Fruit fly (Drosophila melanogaster) whole organism, embryonic: ENCODE measurements around the gene CG6168.

Experiments used
- Abd-B ChIP-seq: fragments of 200-800 bp; sonication (Bioruptor generic); optimal IDR thresholded peaks from 2 replicates; lab custom pipeline; 2018; ENCODE audit warnings: missing biosample characterization, mild to moderate bottlenecking, missing genetic modification characterization, moderate library complexity
- B-H1 ChIP-seq: fragments of 200-800 bp; sonication (Bioruptor generic); IDR thresholded peaks from 3 replicates; pipeline ENCODE4 v1.3.6; 2022; ENCODE audit warnings: missing biosample characterization, missing genetic modification characterization
- Bteb2 ChIP-seq: fragments of 200-800 bp; sonication (Bioruptor generic); optimal IDR thresholded peaks from 2 replicates; lab custom pipeline; 2016; ENCODE audit warnings: missing biosample characterization, missing genetic modification characterization
- CG10147 ChIP-seq: fragments of 200-800 bp; sonication (Bioruptor generic); optimal IDR thresholded peaks from 2 replicates; lab custom pipeline; 2019; ENCODE audit warnings: missing biosample characterization, mild to moderate bottlenecking, missing genetic modification characterization, moderate library complexity
- CG10209 ChIP-seq: fragments of 200-800 bp; sonication (Bioruptor generic); optimal IDR thresholded peaks from 3 replicates; lab custom pipeline; 2017; ENCODE audit warnings: missing biosample characterization, mild to moderate bottlenecking, missing genetic modification characterization, missing genetic modification reagents
- CG10267 ChIP-seq: fragments of 200-800 bp; sonication (Bioruptor generic); optimal IDR thresholded peaks from 2 replicates; lab custom pipeline; 2018; ENCODE audit warnings: missing biosample characterization, mild to moderate bottlenecking, missing genetic modification characterization, moderate library complexity
- CG10366 ChIP-seq: fragments of 200-800 bp; sonication (Bioruptor generic); IDR thresholded peaks from 2 replicates; pipeline ENCODE4 v1.3.6; 2022; ENCODE audit warnings: missing biosample characterization, missing genetic modification characterization
- CG11504 ChIP-seq: fragments of 200-800 bp; sonication (Bioruptor generic); optimal IDR thresholded peaks from 3 replicates; lab custom pipeline; 2019; ENCODE audit warnings: missing biosample characterization, mild to moderate bottlenecking, missing genetic modification characterization, moderate library complexity
- CG11723 ChIP-seq: fragments of 200-800 bp; sonication (Bioruptor generic); optimal IDR thresholded peaks from 2 replicates; lab custom pipeline; 2017; ENCODE audit warnings: missing biosample characterization, mild to moderate bottlenecking, missing genetic modification characterization
- CG12155 ChIP-seq: fragments of 200-800 bp; sonication (Bioruptor generic); optimal IDR thresholded peaks from 3 replicates; lab custom pipeline; 2016; ENCODE audit warnings: missing biosample characterization, missing genetic modification characterization
- CG12236 ChIP-seq: fragments of 200-800 bp; sonication (Bioruptor generic); optimal IDR thresholded peaks from 2 replicates; lab custom pipeline; 2016; ENCODE audit warnings: missing biosample characterization, missing genetic modification characterization
- CG13123 ChIP-seq: fragments of 200-800 bp; sonication (Bioruptor generic); optimal IDR thresholded peaks from 2 replicates; lab custom pipeline; 2016; ENCODE audit warnings: missing biosample characterization, missing genetic modification characterization
- CG14441 ChIP-seq: fragments of 200-800 bp; sonication (Bioruptor generic); IDR thresholded peaks from 2 replicates; pipeline ENCODE4 v1.3.6; 2022; ENCODE audit warnings: missing biosample characterization, missing genetic modification characterization
- CG14860 ChIP-seq: fragments of 200-800 bp; sonication (Bioruptor generic); IDR thresholded peaks from 3 replicates; pipeline ENCODE4 v1.3.6; 2022; ENCODE audit warnings: missing biosample characterization, missing genetic modification characterization; ENCODE audit not compliant: partially characterized antibody
- CG15269 ChIP-seq: fragments of 200-800 bp; sonication (Bioruptor generic); optimal IDR thresholded peaks from 2 replicates; lab custom pipeline; 2018; ENCODE audit warnings: missing biosample characterization, mild to moderate bottlenecking, missing genetic modification characterization, moderate library complexity
- CG15514 ChIP-seq: fragments of 200-800 bp; sonication (Bioruptor generic); optimal IDR thresholded peaks from 3 replicates; lab custom pipeline; 2017; ENCODE audit warnings: missing biosample characterization, missing genetic modification characterization, mild to moderate bottlenecking, moderate library complexity, missing genetic modification reagents
- CG1602 ChIP-seq: fragments of 200-800 bp; sonication (Bioruptor generic); optimal IDR thresholded peaks from 3 replicates; lab custom pipeline; 2016; ENCODE audit warnings: missing biosample characterization, missing genetic modification characterization
- CG1603 ChIP-seq: fragments of 200-800 bp; sonication (Bioruptor generic); optimal IDR thresholded peaks from 2 replicates; lab custom pipeline; 2019; ENCODE audit warnings: missing biosample characterization, mild to moderate bottlenecking, missing genetic modification characterization, moderate library complexity
- CG32772 ChIP-seq: fragments of 200-800 bp; sonication (Bioruptor generic); IDR thresholded peaks from 2 replicates; pipeline ENCODE4 v1.3.6; 2022; ENCODE audit warnings: missing biosample characterization, missing genetic modification characterization
- CG5180 ChIP-seq: fragments of 200-800 bp; sonication (Bioruptor generic); optimal IDR thresholded peaks from 3 replicates; lab custom pipeline; 2017; ENCODE audit warnings: missing biosample characterization, missing genetic modification characterization, mild to moderate bottlenecking, moderate library complexity, missing genetic modification reagents
- CG8281 ChIP-seq: fragments of 200-800 bp; sonication (Bioruptor generic); optimal IDR thresholded peaks from 2 replicates; lab custom pipeline; 2018; ENCODE audit warnings: missing biosample characterization, mild to moderate bottlenecking, missing genetic modification characterization, moderate library complexity
- CG8924 ChIP-seq: fragments of 200-800 bp; optimal IDR thresholded peaks from 3 replicates; lab custom pipeline; 2019; ENCODE audit warnings: missing biosample characterization, mild to moderate bottlenecking, missing genetic modification characterization, moderate library complexity
- CHES-1-like ChIP-seq: fragments of 200-800 bp; sonication (Bioruptor generic); optimal IDR thresholded peaks from 2 replicates; lab custom pipeline; 2016; ENCODE audit warnings: missing biosample characterization, missing genetic modification characterization
- Fer2 ChIP-seq: fragments of 200-800 bp; sonication (Bioruptor generic); optimal IDR thresholded peaks from 2 replicates; lab custom pipeline; 2018; ENCODE audit warnings: missing biosample characterization, mild to moderate bottlenecking, missing genetic modification characterization, moderate library complexity
- Gsc ChIP-seq: fragments of 200-800 bp; sonication (Bioruptor generic); IDR thresholded peaks from 2 replicates; pipeline ENCODE4 v1.3.6; 2022; ENCODE audit warnings: missing biosample characterization, missing genetic modification characterization
- HLH4C ChIP-seq: fragments of 200-800 bp; sonication (Bioruptor generic); IDR thresholded peaks from 3 replicates; pipeline ENCODE4 v1.3.6; 2022; ENCODE audit warnings: missing biosample characterization, missing genetic modification characterization; ENCODE audit not compliant: partially characterized antibody
- Lim3 ChIP-seq: fragments of 200-800 bp; sonication (Bioruptor generic); IDR thresholded peaks from 2 replicates; pipeline ENCODE4 v1.3.6; 2022; ENCODE audit warnings: missing biosample characterization, missing genetic modification characterization
- Lpt ChIP-seq: fragments of >200 bp; optimal IDR thresholded peaks from 2 replicates; lab custom pipeline; 2018; ENCODE audit warnings: missing biosample characterization, missing genetic modification characterization
- Max ChIP-seq: fragments of 200-800 bp; sonication (Bioruptor generic); optimal IDR thresholded peaks from 2 replicates; lab custom pipeline; 2016; ENCODE audit warnings: missing biosample characterization, mild to moderate bottlenecking, missing genetic modification characterization
- Optix ChIP-seq: fragments of 200-800 bp; sonication (Bioruptor generic); IDR thresholded peaks from 3 replicates; pipeline ENCODE4 v1.3.6; 2022; ENCODE audit warnings: missing biosample characterization, missing genetic modification characterization
- Sox100B ChIP-seq: fragments of 200-800 bp; sonication (Bioruptor generic); optimal IDR thresholded peaks from 3 replicates; lab custom pipeline; 2018; ENCODE audit warnings: missing biosample characterization, mild to moderate bottlenecking, missing genetic modification characterization
- ap ChIP-seq: fragments of 200-800 bp; sonication (Bioruptor generic); IDR thresholded peaks from 2 replicates; pipeline ENCODE4 v1.3.6; 2022; ENCODE audit warnings: missing biosample characterization, missing genetic modification characterization
- ato ChIP-seq: fragments of 200-800 bp; sonication (Bioruptor generic); IDR thresholded peaks from 2 replicates; pipeline ENCODE4 v1.3.6; 2022; ENCODE audit warnings: missing biosample characterization, missing genetic modification characterization; ENCODE audit not compliant: partially characterized antibody
- btn ChIP-seq: fragments of 200-800 bp; sonication (Bioruptor generic); optimal IDR thresholded peaks from 2 replicates; lab custom pipeline; 2016; ENCODE audit warnings: missing biosample characterization, missing genetic modification characterization
- ci ChIP-seq: fragments of 200-800 bp; sonication (Bioruptor generic); IDR thresholded peaks from 3 replicates; pipeline ENCODE4 v1.3.6; 2022; ENCODE audit warnings: missing biosample characterization, missing genetic modification characterization
- kay ChIP-seq: fragments of 200-800 bp; sonication (Bioruptor generic); optimal IDR thresholded peaks from 2 replicates; lab custom pipeline; 2016; ENCODE audit warnings: missing biosample characterization, missing genetic modification characterization
- kni ChIP-seq: fragments of 200-800 bp; sonication (Bioruptor generic); optimal IDR thresholded peaks from 3 replicates; lab custom pipeline; 2017; ENCODE audit warnings: mild to moderate bottlenecking, missing biosample characterization, missing genetic modification reagents, missing genetic modification characterization
- odd ChIP-seq: fragments of 200-800 bp; sonication (Bioruptor generic); optimal IDR thresholded peaks from 2 replicates; lab custom pipeline; 2017; ENCODE audit warnings: missing biosample characterization, mild to moderate bottlenecking, missing genetic modification characterization
- pan ChIP-seq, 4 experiments: fragments of >200 bp in 3 of 4; fragments of 200-800 bp in 1 of 4; sonication (Bioruptor generic) in 1 of 4; optimal IDR thresholded peaks in 3 of 4; IDR thresholded peaks in 1 of 4; 2 replicates each; pipeline versions ENCODE4 v1.3.6 to Lab custom; 2017 to 2022; ENCODE audit warnings: missing biosample characterization in 2 of 4, missing genetic modification characterization in 2 of 4, mixed read lengths in 1 of 4
- salm ChIP-seq: fragments of 200-800 bp; sonication (Bioruptor generic); optimal IDR thresholded peaks from 2 replicates; lab custom pipeline; 2018; ENCODE audit warnings: missing biosample characterization, mild to moderate bottlenecking, missing genetic modification characterization
- sens ChIP-seq: fragments of 200-800 bp; sonication (Bioruptor generic); peaks from one replicate; lab custom pipeline; 2016; ENCODE audit warnings: missing biosample characterization, missing genetic modification characterization
- sima ChIP-seq: fragments of 200-800 bp; sonication (Bioruptor generic); optimal IDR thresholded peaks from 2 replicates; lab custom pipeline; 2016; ENCODE audit warnings: missing biosample characterization, missing genetic modification characterization
- tna ChIP-seq: fragments of 200-800 bp; sonication (Bioruptor generic); IDR thresholded peaks from 2 replicates; pipeline ENCODE4 v1.3.6; 2022; ENCODE audit warnings: missing biosample characterization, missing genetic modification characterization; ENCODE audit not compliant: partially characterized antibody
- trh ChIP-seq: fragments of 200-800 bp; sonication (Bioruptor generic); optimal IDR thresholded peaks from 2 replicates; lab custom pipeline; 2016; ENCODE audit warnings: missing biosample characterization, missing genetic modification characterization
- ttk ChIP-seq: fragments of 200-800 bp; sonication (Bioruptor generic); IDR thresholded peaks from 2 replicates; pipeline ENCODE4 v2.1.2; 2022; ENCODE audit warnings: missing biosample characterization, missing genetic modification characterization
- unpg ChIP-seq: fragments of 200-800 bp; sonication (Bioruptor generic); optimal IDR thresholded peaks from 3 replicates; lab custom pipeline; 2018; ENCODE audit warnings: missing biosample characterization, mild to moderate bottlenecking, missing genetic modification characterization, moderate library complexity
- vfl ChIP-seq: fragments of 200-800 bp; sonication (Bioruptor generic); optimal IDR thresholded peaks from 2 replicates; lab custom pipeline; 2016; ENCODE audit warnings: missing biosample characterization, missing genetic modification characterization

The CG6168 gene

DNA sequence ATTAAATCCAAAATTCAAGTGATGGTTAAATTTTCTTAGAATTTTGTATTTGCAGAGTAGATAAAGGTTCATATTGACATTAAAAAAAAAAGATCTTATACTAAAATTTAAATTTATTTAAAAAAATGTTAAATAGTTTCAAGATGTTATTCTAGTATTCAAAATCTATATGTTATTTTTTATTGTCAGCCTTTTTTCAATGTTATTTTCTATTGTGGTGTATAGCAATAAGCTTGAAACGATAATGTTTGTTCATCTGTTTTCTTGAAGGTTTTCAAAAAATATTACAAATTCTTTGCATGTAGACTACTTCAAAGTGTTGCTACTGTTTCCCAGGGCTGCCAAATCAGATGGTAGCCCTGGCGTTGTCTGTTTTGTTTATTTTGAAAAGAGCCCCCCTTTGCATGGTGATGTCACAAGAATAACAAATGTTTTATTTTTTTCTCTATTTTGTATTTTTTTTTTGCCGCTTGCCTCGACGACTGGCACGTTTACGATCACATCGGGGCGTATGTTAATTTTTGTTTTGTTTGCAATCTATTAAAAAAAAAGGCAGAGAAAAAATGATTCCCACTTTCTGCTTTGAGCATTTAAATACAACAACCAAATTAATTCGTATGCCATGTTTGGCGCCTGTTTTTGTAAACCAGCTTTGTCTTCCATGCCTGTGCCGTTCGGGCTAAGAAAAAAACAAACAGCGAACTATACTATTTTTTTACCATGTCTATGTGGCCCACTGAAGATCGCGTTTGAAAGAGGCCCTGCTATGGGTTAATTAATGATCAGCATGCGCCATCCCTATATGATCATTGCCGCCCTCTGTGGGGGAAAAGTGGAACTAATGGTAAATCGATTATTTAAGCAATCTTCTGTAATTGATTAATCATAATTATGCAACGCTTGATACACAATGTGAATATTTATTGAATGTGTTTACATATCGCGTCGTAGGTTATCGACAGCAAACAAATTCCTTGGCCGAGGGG is 29.5 kb upstream of the CG6168 start (continued):
- TF ChIP-seq pan (optimal IDR thresholded peaks at IDR 0.05; lab: Kevin White, UChicago) (no peak), pan (GFP tag; optimal IDR thresholded peaks at IDR 0.05 in 1 of 2, IDR thresholded peaks at IDR 0.05 in 1 of 2) (peak in 1 of 2 experiments; percentile 4), CG15269 (tag; lab: Kevin White, UChicago) (peak; percentile 72), kay (no peak), Abd-B (GFP tag; lab: Kevin White, UChicago) (no peak), CG13123 (no peak), unpg (GFP tag; lab: Kevin White, UChicago) (peak; percentile 15), CG10366 (GFP tag; lab: Robert Waterston, UW) (peak; percentile 19; the same call in 1 of the 2 replicates), CG1602 (GFP tag; lab: Kevin White, UChicago) (peak; percentile 77), B-H1 (GFP tag; lab: Robert Waterston, UW) (no peak; the same call in 2 of the 3 replicates), CG12236 (GFP tag; lab: Kevin White, UChicago) (no peak), CG8281 (peak; percentile 12), btn (GFP tag; lab: Kevin White, UChicago) (no peak), Fer2 (tag; lab: Kevin White, UChicago) (no peak), salm (tag; lab: Kevin White, UChicago) (no peak), Bteb2 (GFP tag; lab: Kevin White, UChicago) (no peak), CG12155 (GFP tag; lab: Kevin White, UChicago) (peak; percentile 55), Optix (GFP tag; lab: Robert Waterston, UW) (0 out of 3 replicates have a peak, but pooled peaks have one; percentile 25), tna (GFP tag; lab: Robert Waterston, UW) (no peak), CHES-1-like (GFP tag; lab: Kevin White, UChicago) (peak; percentile 7), CG11723 (GFP tag; lab: Kevin White, UChicago) (no peak), trh (GFP tag; lab: Kevin White, UChicago) (no peak), ttk (GFP tag; lab: Robert Waterston, UW) (no peak), ato (GFP tag; lab: Robert Waterston, UW) (no peak), CG14441 (GFP tag; lab: Robert Waterston, UW) (peak; percentile 45; the same call in 1 of the 2 replicates), kni (GFP tag; lab: Kevin White, UChicago) (peak; percentile 48), CG1603 (tag; lab: Kevin White, UChicago) (peak; percentile 33), ap (GFP tag; lab: Robert Waterston, UW) (0 out of 2 replicates have a peak, but pooled peaks have one; percentile 18), Max (GFP tag; lab: Kevin White, UChicago) (no peak), sens (GFP tag; lab: Kevin White, UChicago) (peak; percentile 78), CG11504 (tag; lab: Kevin White, UChicago) (peak; percentile 77), CG5180 (GFP tag; lab: Kevin White, UChicago) (peak; percentile 27), Sox100B (peak; percentile 66), Lim3 (no peak), CG15514 (GFP tag; lab: Kevin White, UChicago) (peak; percentile 1), CG32772 (GFP tag; lab: Robert Waterston, UW) (peak; percentile 76), HLH4C (GFP tag; lab: Robert Waterston, UW) (no peak), Lpt (GFP tag; lab: Kevin White, UChicago) (no peak), ci (peak; percentile 61; the same call in 2 of the 3 replicates), vfl (GFP tag; lab: Kevin White, UChicago) (no peak), CG10267 (tag; lab: Kevin White, UChicago) (peak; percentile 63), odd (GFP tag; lab: Kevin White, UChicago) (peak; percentile 69), sima (GFP tag; lab: Kevin White, UChicago) (no peak), Gsc (GFP tag; lab: Robert Waterston, UW) (no peak), CG8924 (tag; lab: Kevin White, UChicago) (peak; percentile 75), CG10209 (GFP tag; lab: Kevin White, UChicago) (peak; percentile 62), CG10147 (GFP tag; lab: Kevin White, UChicago) (peak; percentile 62), CG14860 (no peak)
